Fruit fly (Drosophila melanogaster) S2 (cell line): ENCODE data around the gene CG46314.

Source experiments
- CG8478 ChIP-seq: fragments of >200 bp; optimal IDR thresholded peaks from 2 replicates; lab custom pipeline; 2018
- CTCF ChIP-seq, 2 experiments: fragments of >200 bp; optimal IDR thresholded peaks; 2 replicates each; lab custom pipeline; 2018

DNA sequence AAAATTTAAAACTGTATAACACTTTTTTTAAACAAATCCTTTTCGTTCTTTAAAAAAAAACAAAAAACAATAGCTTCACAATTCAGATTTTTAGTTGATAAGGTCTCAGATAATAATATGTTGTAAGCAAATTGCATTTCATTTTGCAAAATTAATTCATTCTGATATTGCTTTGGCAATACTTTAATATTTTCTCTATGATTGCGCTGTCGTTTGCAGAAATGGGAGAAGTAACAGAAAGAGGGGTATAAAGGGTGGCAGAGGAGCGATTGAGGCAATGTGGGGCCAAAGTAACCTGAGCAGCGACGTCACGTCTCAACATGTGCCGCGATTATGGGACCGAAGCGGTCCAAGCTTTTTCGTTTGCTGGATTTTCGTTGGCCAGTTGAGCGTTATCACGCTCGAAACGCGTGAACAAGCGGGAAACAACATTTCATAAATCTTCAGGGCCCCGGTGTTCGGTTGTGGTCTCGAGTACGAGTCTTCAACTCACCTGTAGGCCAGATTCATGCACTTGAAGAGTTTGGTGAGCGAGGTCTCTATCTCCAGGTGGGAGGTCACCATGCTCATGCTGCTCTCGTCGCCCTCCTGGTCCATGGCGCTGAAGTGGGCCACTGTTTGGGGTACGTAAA lies 6.2 kb upstream of the CG46314 start:
- TF ChIP-seq CG8478 (lab: Kevin White, UChicago) (no peak), CTCF (optimal IDR thresholded peaks at IDR 0.05; lab: Kevin White, UChicago) (no peak)
